Worm (Caenorhabditis elegans) whole organism, mixed stage, embryonic: ENCODE data around the gene ddn-1.

Experiments
- M03D4.4 ChIP-seq: sonication (generic microtip); optimal IDR thresholded peaks from 2 replicates; lab custom pipeline; 2017; ENCODE audit warnings: mild to moderate bottlenecking, missing genetic modification characterization, missing compliant biosample characterization
- bed-3 ChIP-seq: fragments of 200-800 bp; sonication (Bioruptor generic); optimal IDR thresholded peaks from 3 replicates; lab custom pipeline; 2018; ENCODE audit warnings: mild to moderate bottlenecking, missing genetic modification characterization, moderate library complexity, missing compliant biosample characterization
- blmp-1 ChIP-seq: fragments of 150-350 bp; optimal IDR thresholded peaks from 2 replicates; lab custom pipeline; 2014; ENCODE audit warnings: missing biosample characterization, missing genetic modification characterization
- ceh-39 ChIP-seq: fragments of 150-350 bp; optimal IDR thresholded peaks from 2 replicates; lab custom pipeline; 2014; ENCODE audit warnings: missing biosample characterization, missing genetic modification characterization
- ceh-43 ChIP-seq: fragments of 200-800 bp; sonication (Bioruptor generic); optimal IDR thresholded peaks from 2 replicates; lab custom pipeline; 2018; ENCODE audit warnings: mild to moderate bottlenecking, missing genetic modification characterization, moderate library complexity, missing compliant biosample characterization
- ceh-83 ChIP-seq: fragments of 200-800 bp; sonication (Bioruptor generic); optimal IDR thresholded peaks from 2 replicates; lab custom pipeline; 2018; ENCODE audit warnings: mild to moderate bottlenecking, missing genetic modification characterization, missing compliant biosample characterization
- cnd-1 ChIP-seq: fragments of 200-800 bp; sonication (Bioruptor generic); optimal IDR thresholded peaks from 2 replicates; lab custom pipeline; 2018; ENCODE audit warnings: mild to moderate bottlenecking, missing genetic modification characterization, missing compliant biosample characterization
- drap-1 ChIP-seq: fragments of 200-800 bp; sonication (Bioruptor generic); optimal IDR thresholded peaks from 3 replicates; lab custom pipeline; 2018; ENCODE audit warnings: mild to moderate bottlenecking, missing genetic modification characterization, missing compliant biosample characterization
- elt-1 ChIP-seq: sonication (generic microtip); optimal IDR thresholded peaks from 2 replicates; lab custom pipeline; 2017; ENCODE audit warnings: missing genetic modification characterization, mild to moderate bottlenecking, missing compliant biosample characterization, antibody characterized with exemption, moderate library complexity, borderline replicate concordance; ENCODE audit not compliant: insufficient read depth
- elt-3 ChIP-seq: fragments of 150-350 bp; optimal IDR thresholded peaks from 2 replicates; lab custom pipeline; 2014; ENCODE audit warnings: missing biosample characterization, missing genetic modification characterization
- flh-1 ChIP-seq: fragments of 200-800 bp; sonication (Bioruptor generic); optimal IDR thresholded peaks from 2 replicates; lab custom pipeline; 2018; ENCODE audit warnings: mild to moderate bottlenecking, missing genetic modification characterization, moderate library complexity, missing compliant biosample characterization
- ham-2 ChIP-seq: fragments of 200-800 bp; sonication (Bioruptor generic); optimal IDR thresholded peaks from 2 replicates; lab custom pipeline; 2018; ENCODE audit warnings: mild to moderate bottlenecking, missing genetic modification characterization, missing compliant biosample characterization
- hlh-1 ChIP-seq: fragments of 150-350 bp; optimal IDR thresholded peaks from 2 replicates; lab custom pipeline; 2014; ENCODE audit warnings: missing biosample characterization, missing genetic modification reagents, missing genetic modification characterization
- lin-13 ChIP-seq: fragments of 150-350 bp; optimal IDR thresholded peaks from 2 replicates; lab custom pipeline; 2014; ENCODE audit warnings: missing biosample characterization, missing genetic modification characterization
- lin-32 ChIP-seq: fragments of 200-800 bp; sonication (Bioruptor generic); optimal IDR thresholded peaks from 2 replicates; lab custom pipeline; 2018; ENCODE audit warnings: mild to moderate bottlenecking, missing genetic modification characterization, missing compliant biosample characterization
- lsy-2 ChIP-seq: fragments of 150-350 bp; optimal IDR thresholded peaks from 2 replicates; lab custom pipeline; 2014; ENCODE audit warnings: missing biosample characterization, missing genetic modification characterization
- mab-5 ChIP-seq: fragments of 150-350 bp; optimal IDR thresholded peaks from 2 replicates; lab custom pipeline; 2014; ENCODE audit warnings: missing biosample characterization, missing genetic modification characterization
- mep-1 ChIP-seq: fragments of 150-350 bp; optimal IDR thresholded peaks from 2 replicates; lab custom pipeline; 2017; ENCODE audit warnings: missing biosample characterization, missing genetic modification reagents, missing genetic modification characterization, inconsistent platforms
- mls-2 ChIP-seq: sonication (generic microtip); optimal IDR thresholded peaks from 2 replicates; lab custom pipeline; 2016; ENCODE audit warnings: mild to moderate bottlenecking, missing genetic modification characterization, moderate library complexity, missing compliant biosample characterization
- nhr-12 ChIP-seq: fragments of 150-350 bp; optimal IDR thresholded peaks from 2 replicates; lab custom pipeline; 2014; ENCODE audit warnings: missing biosample characterization, missing genetic modification characterization
- nhr-2 ChIP-seq: fragments of 150-350 bp; optimal IDR thresholded peaks from 2 replicates; lab custom pipeline; 2014; ENCODE audit warnings: missing biosample characterization, missing genetic modification characterization
- nhr-237 ChIP-seq: fragments of 150-350 bp; optimal IDR thresholded peaks from 2 replicates; lab custom pipeline; 2014; ENCODE audit warnings: missing biosample characterization, missing genetic modification characterization
- nhr-28 ChIP-seq: fragments of 150-350 bp; optimal IDR thresholded peaks from 2 replicates; lab custom pipeline; 2014; ENCODE audit warnings: missing biosample characterization, missing genetic modification characterization
- nhr-76 ChIP-seq: sonication (generic microtip); optimal IDR thresholded peaks from 2 replicates; lab custom pipeline; 2017; ENCODE audit warnings: missing biosample characterization, missing genetic modification characterization
- pha-4 ChIP-seq: fragments of 150-350 bp; optimal IDR thresholded peaks from 2 replicates; lab custom pipeline; 2018; ENCODE audit warnings: missing biosample characterization, missing genetic modification reagents, missing genetic modification characterization
- sem-2 ChIP-seq: fragments of 200-800 bp; sonication (Bioruptor generic); optimal IDR thresholded peaks from 2 replicates; lab custom pipeline; 2018; ENCODE audit warnings: mild to moderate bottlenecking, missing genetic modification characterization, missing compliant biosample characterization
- snpc-4 ChIP-seq: fragments of 150-350 bp; optimal IDR thresholded peaks from 2 replicates; lab custom pipeline; 2014; ENCODE audit warnings: missing biosample characterization, missing genetic modification characterization
- sptf-1 ChIP-seq: sonication (generic microtip); optimal IDR thresholded peaks from 2 replicates; lab custom pipeline; 2017; ENCODE audit warnings: mild to moderate bottlenecking, missing genetic modification characterization, moderate library complexity, missing compliant biosample characterization
- tbx-8 ChIP-seq: fragments of 200-800 bp; sonication (Bioruptor generic); optimal IDR thresholded peaks from 2 replicates; lab custom pipeline; 2018; ENCODE audit warnings: mild to moderate bottlenecking, missing genetic modification characterization, moderate library complexity, missing compliant biosample characterization
- unc-120 ChIP-seq: sonication (generic microtip); optimal IDR thresholded peaks from 2 replicates; lab custom pipeline; 2017; ENCODE audit warnings: missing genetic modification characterization, missing compliant biosample characterization; ENCODE audit not compliant: poor library complexity, severe bottlenecking
- unc-39 ChIP-seq: fragments of 150-350 bp; optimal IDR thresholded peaks from 2 replicates; lab custom pipeline; 2014; ENCODE audit warnings: missing biosample characterization, missing genetic modification characterization
- unc-62 ChIP-seq: fragments of 150-350 bp; optimal IDR thresholded peaks from 2 replicates; lab custom pipeline; 2014; ENCODE audit warnings: missing biosample characterization, missing genetic modification reagents, missing genetic modification characterization
- zip-8 ChIP-seq: fragments of 150-350 bp; optimal IDR thresholded peaks from 2 replicates; lab custom pipeline; 2014; ENCODE audit warnings: missing biosample characterization, missing genetic modification characterization
- ztf-11 ChIP-seq: fragments of 150-350 bp; optimal IDR thresholded peaks from 2 replicates; lab custom pipeline; 2014; ENCODE audit warnings: missing biosample characterization, missing genetic modification characterization

The ddn-1 gene

DNA sequence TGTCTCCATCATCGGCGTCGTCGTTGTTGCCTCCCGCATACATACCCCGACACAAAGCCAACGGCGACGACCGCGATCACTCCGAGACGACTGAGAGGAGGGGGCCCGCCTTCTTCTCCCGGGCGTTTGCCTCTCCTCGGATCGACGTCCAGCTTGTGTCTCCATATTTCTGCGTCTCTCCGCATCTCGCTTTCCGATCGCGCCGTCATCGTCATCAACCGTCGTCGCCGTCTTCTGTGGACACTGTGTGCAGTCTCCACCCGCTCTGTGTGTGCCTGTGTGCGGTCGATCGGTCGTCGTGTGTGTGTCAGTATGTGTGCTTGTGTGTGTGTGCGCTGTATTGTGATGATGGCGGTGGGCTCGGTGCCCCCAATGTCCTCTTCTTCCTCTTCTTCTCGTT is 25.2 kb upstream of the ddn-1 start:
- TF ChIP-seq snpc-4 (tag; lab: Kevin White, UChicago) (no peak), ztf-11 (tag; lab: Kevin White, UChicago) (peak; percentile 91), tbx-8 (GFP tag; lab: Kevin White, UChicago) (peak; percentile 55), ceh-39 (tag; lab: Kevin White, UChicago) (peak; percentile 8), sptf-1 (tag; lab: Kevin White, UChicago) (peak; percentile 77), ham-2 (peak; percentile 96), unc-62 (GFP tag; lab: Kevin White, UChicago) (peak; percentile 70), mls-2 (tag; lab: Kevin White, UChicago) (peak; percentile 46), mep-1 (tag; lab: Kevin White, UChicago) (peak; percentile 23), unc-120 (tag; lab: Kevin White, UChicago) (peak; percentile 63), ceh-83 (GFP tag; lab: Kevin White, UChicago) (peak; percentile 27), lin-13 (tag; lab: Kevin White, UChicago) (peak; percentile 11), cnd-1 (tag; lab: Kevin White, UChicago) (peak; percentile 86), nhr-28 (no peak), flh-1 (GFP tag; lab: Kevin White, UChicago) (no peak), nhr-2 (tag; lab: Kevin White, UChicago) (no peak), M03D4.4 (tag; lab: Kevin White, UChicago) (peak; percentile 73), hlh-1 (tag; lab: Kevin White, UChicago) (peak; percentile 24), elt-3 (tag; lab: Kevin White, UChicago) (no peak), lin-32 (GFP tag; lab: Kevin White, UChicago) (no peak), drap-1 (GFP tag; lab: Kevin White, UChicago) (peak; percentile 64), unc-39 (tag; lab: Kevin White, UChicago) (no peak), blmp-1 (no peak), bed-3 (GFP tag; lab: Kevin White, UChicago) (no peak), sem-2 (GFP tag; lab: Kevin White, UChicago) (no peak), lsy-2 (tag; lab: Kevin White, UChicago) (peak; percentile 6), mab-5 (tag; lab: Kevin White, UChicago) (no peak), pha-4 (tag; lab: Kevin White, UChicago) (peak; percentile 66), zip-8 (no peak), nhr-76 (no peak)
- TF ChIP-seq, all 35 proteins: peak for 17

ce11 chrV:8784485-8784884 is 24.2 kb upstream of the ddn-1 start:
- TF ChIP-seq M03D4.4 (tag; lab: Kevin White, UChicago) (no peak), nhr-12 (tag; lab: Kevin White, UChicago) (no peak), ceh-83 (GFP tag; lab: Kevin White, UChicago) (no peak), mep-1 (tag; lab: Kevin White, UChicago) (peak; percentile 28), pha-4 (tag; lab: Kevin White, UChicago) (peak; percentile 48), hlh-1 (tag; lab: Kevin White, UChicago) (peak; percentile 31)

ce11 chrV:8782112-8782511 is 21.8 kb upstream of the ddn-1 start:
- TF ChIP-seq sptf-1 (tag; lab: Kevin White, UChicago) (peak; percentile 33), ceh-43 (GFP tag; lab: Kevin White, UChicago) (no peak)

DNA sequence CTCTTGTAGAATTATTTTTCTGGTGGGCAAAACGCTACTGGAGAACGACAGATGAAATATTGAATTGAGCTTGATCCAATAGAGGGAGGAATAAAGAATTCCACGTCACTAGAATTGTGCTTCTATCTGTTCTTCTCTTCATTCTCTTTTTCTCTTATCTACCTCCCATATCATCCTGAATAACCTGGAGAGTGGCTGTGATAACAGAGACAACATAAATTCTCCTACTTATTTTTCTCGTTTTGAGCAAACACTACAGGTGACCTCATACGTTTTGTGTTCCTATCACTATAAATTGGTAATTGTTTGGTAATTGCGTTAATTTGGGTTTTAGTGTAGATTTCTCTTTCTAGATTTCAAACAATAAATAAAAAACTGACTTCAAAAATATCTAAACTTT is 20.8 kb upstream of the ddn-1 start:
- TF ChIP-seq mep-1 (tag; lab: Kevin White, UChicago) (no peak), lin-32 (GFP tag; lab: Kevin White, UChicago) (no peak), mab-5 (tag; lab: Kevin White, UChicago) (no peak), flh-1 (GFP tag; lab: Kevin White, UChicago) (no peak), pha-4 (tag; lab: Kevin White, UChicago) (no peak), nhr-237 (no peak), zip-8 (no peak), sem-2 (GFP tag; lab: Kevin White, UChicago) (no peak), bed-3 (GFP tag; lab: Kevin White, UChicago) (no peak), elt-1 (tag; lab: Kevin White, UChicago) (no peak), lin-13 (tag; lab: Kevin White, UChicago) (no peak), elt-3 (tag; lab: Kevin White, UChicago) (no peak), nhr-2 (tag; lab: Kevin White, UChicago) (no peak), drap-1 (GFP tag; lab: Kevin White, UChicago) (no peak), ham-2 (no peak)
